Worm (Caenorhabditis elegans): ENCODE results near the gene Y32B12B.1.

DNA sequence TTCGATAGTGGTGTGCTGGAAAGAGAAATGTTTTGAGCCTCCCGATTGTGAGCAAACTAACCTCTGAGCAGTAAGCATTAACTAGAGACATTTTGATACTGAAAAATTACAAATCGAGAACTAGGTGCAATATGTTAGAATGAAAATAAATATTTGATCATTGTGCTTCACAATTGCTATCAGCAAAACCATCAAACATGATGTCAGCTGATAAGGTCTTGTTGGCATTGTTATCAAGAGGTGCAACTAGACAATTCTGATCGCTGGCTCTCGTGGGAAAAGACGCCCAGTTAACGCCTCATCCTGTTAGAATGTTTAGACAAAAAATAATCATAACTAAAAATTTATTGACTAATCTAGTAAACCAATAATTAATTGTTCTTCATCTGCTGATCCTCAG, 42.4 kb upstream of the Y32B12B.1 start, which contains the start of gene comt-2:
- TF ChIP-seq F55B11.4 (tag; optimal IDR thresholded peaks at IDR 0.05; ENCODE audit: borderline replicate concordance, insufficient read depth): no peak
- TF ChIP-seq unc-62 (GFP tag; optimal IDR thresholded peaks at IDR 0.05): no peak
